Fruit fly (Drosophila melanogaster): Measurements from ENCODE around the gene robl37BC.

The robl37BC gene

dm6 chr2L:18965367-18966213, 45.1 kb upstream of the robl37BC start (continued):
- no peak for TF ChIP-seq CG4360 (GFP tag; IDR thresholded peaks at IDR 0.05)
- peak; percentile 28 for TF ChIP-seq Oli (tag; optimal IDR thresholded peaks at IDR 0.05)
- no peak for TF ChIP-seq NC2β (GFP tag; optimal IDR thresholded peaks at IDR 0.05)
- TF ChIP-seq Optix (GFP tag; IDR thresholded peaks at IDR 0.05), result no peak
- no peak for TF ChIP-seq z (GFP tag; IDR thresholded peaks at IDR 0.05)
- TF ChIP-seq CG6683 (GFP tag; optimal IDR thresholded peaks at IDR 0.05), result no peak
- no peak for TF ChIP-seq ap (GFP tag; IDR thresholded peaks at IDR 0.05)
- no peak for TF ChIP-seq toy (GFP tag; IDR thresholded peaks at IDR 0.05)

- TF ChIP-seq CG13123 (GFP tag; optimal IDR thresholded peaks at IDR 0.05) (peak; percentile 37), CG10366 (GFP tag; IDR thresholded peaks at IDR 0.05) (peak; percentile 88), Spps (tag; optimal IDR thresholded peaks at IDR 0.05) (peak; percentile 49), gcm2 (GFP tag; optimal IDR thresholded peaks at IDR 0.05) (peak; percentile 0), HLH4C (GFP tag; IDR thresholded peaks at IDR 0.05; ENCODE audit: partially characterized antibody) (no peak), phol (tag; optimal IDR thresholded peaks at IDR 0.05) (peak; percentile 72), CoRest (tag; optimal IDR thresholded peaks at IDR 0.05) (peak; percentile 73), zen (tag; optimal IDR thresholded peaks at IDR 0.05) (peak; percentile 72), nerfin-2 (GFP tag; IDR thresholded peaks at IDR 0.05; ENCODE audit: partially characterized antibody) (no peak), luna (GFP tag; optimal IDR thresholded peaks at IDR 0.05) (no peak), Eip74EF (GFP tag; optimal IDR thresholded peaks at IDR 0.05) (peak in 1 of 2 experiments; percentile 28), croc (GFP tag; conservative IDR thresholded peaks at IDR 0.05) (peak; percentile 56), lab (GFP tag; optimal IDR thresholded peaks at IDR 0.05) (peak; percentile 95), CG9727 (GFP tag; optimal IDR thresholded peaks at IDR 0.05) (peak; percentile 78), twi (tag; optimal IDR thresholded peaks at IDR 0.05) (no peak), CG1603 (tag; optimal IDR thresholded peaks at IDR 0.05) (no peak), BEAF-32 (GFP tag; optimal IDR thresholded peaks at IDR 0.05) (no peak), hb (GFP tag; IDR thresholded peaks at IDR 0.05; ENCODE audit: partially characterized antibody) (no peak), kah (GFP tag; optimal IDR thresholded peaks at IDR 0.05) (peak; percentile 21), unc-4 (GFP tag; IDR thresholded peaks at IDR 0.05; ENCODE audit: partially characterized antibody) (no peak), CG30020 (tag; optimal IDR thresholded peaks at IDR 0.05) (no peak), ci (GFP tag; IDR thresholded peaks at IDR 0.05) (peak; percentile 83), oc (tag; optimal IDR thresholded peaks at IDR 0.05) (peak; percentile 16), maf-S (GFP tag; optimal IDR thresholded peaks at IDR 0.05) (peak; percentile 38), CG15601 (tag; optimal IDR thresholded peaks at IDR 0.05) (no peak), CG34224 (GFP tag; IDR thresholded peaks at IDR 0.05; ENCODE audit: partially characterized antibody) (no peak), zen2 (GFP tag; IDR thresholded peaks at IDR 0.05; ENCODE audit: partially characterized antibody) (no peak), D19A (tag; optimal IDR thresholded peaks at IDR 0.05) (peak; percentile 37), Optix (GFP tag; IDR thresholded peaks at IDR 0.05) (0 out of 3 replicates have a peak, but pooled peaks have one; percentile 6), Opbp (GFP tag; IDR thresholded peaks at IDR 0.05; ENCODE audit: partially characterized antibody) (no peak), ssp (GFP tag; IDR thresholded peaks at IDR 0.05) (peak; percentile 80), bigmax (GFP tag; optimal IDR thresholded peaks at IDR 0.05) (no peak), repo (GFP tag; optimal IDR thresholded peaks at IDR 0.05) (no peak), CG2120 (GFP tag; optimal IDR thresholded peaks at IDR 0.05) (peak; percentile 86), sisA (GFP tag; IDR thresholded peaks at IDR 0.05) (peak; percentile 75), gfzf (GFP tag; optimal IDR thresholded peaks at IDR 0.05) (no peak), CG3726 (GFP tag; IDR thresholded peaks at IDR 0.05) (peak; percentile 46; the same call in 1 of the 3 replicates), Hsf (GFP tag; optimal IDR thresholded peaks at IDR 0.05) (peak; percentile 62), CG16779 (GFP tag; IDR thresholded peaks at IDR 0.05) (no peak), CG9609 (GFP tag; optimal IDR thresholded peaks at IDR 0.05) (peak; percentile 15)
Measured at dm6 chr2L:18966214-18966556, 44.5 kb upstream of the robl37BC start.

Data from whole organism, embryonic.